Fruit fly (Drosophila melanogaster) whole organism, embryonic: Measurements from ENCODE around the gene CG14219.

Experiments
- BEAF-32 ChIP-seq: fragments of 200-800 bp; sonication (Bioruptor generic); optimal IDR thresholded peaks from 3 replicates; lab custom pipeline; 2017; ENCODE audit warnings: missing biosample characterization, missing genetic modification characterization, mild to moderate bottlenecking, moderate library complexity, missing genetic modification reagents
- CG10321 ChIP-seq: fragments of 200-800 bp; sonication (Bioruptor generic); IDR thresholded peaks from 2 replicates; pipeline ENCODE4 v1.3.6; 2022; ENCODE audit warnings: missing biosample characterization, missing genetic modification characterization
- CG11398 ChIP-seq: fragments of 200-800 bp; sonication (Bioruptor generic); optimal IDR thresholded peaks from 2 replicates; lab custom pipeline; 2016; ENCODE audit warnings: missing biosample characterization, missing genetic modification characterization
- CG1233 ChIP-seq: fragments of 200-800 bp; sonication (Bioruptor generic); optimal IDR thresholded peaks from 4 replicates; lab custom pipeline; 2018; ENCODE audit warnings: missing biosample characterization, mild to moderate bottlenecking, missing genetic modification characterization
- CG13424 ChIP-seq: fragments of 200-800 bp; sonication (Bioruptor generic); optimal IDR thresholded peaks from 2 replicates; lab custom pipeline; 2019; ENCODE audit warnings: missing biosample characterization, mild to moderate bottlenecking, missing genetic modification characterization, moderate library complexity
- CG14050 ChIP-seq: fragments of 200-800 bp; sonication (Bioruptor generic); IDR thresholded peaks from 3 replicates; pipeline ENCODE4 v1.3.6; 2022; ENCODE audit warnings: missing biosample characterization, missing genetic modification characterization
- CG18262 ChIP-seq: fragments of 200-800 bp; optimal IDR thresholded peaks from 3 replicates; lab custom pipeline; 2019; ENCODE audit warnings: missing biosample characterization, mild to moderate bottlenecking, missing genetic modification characterization, moderate library complexity
- CG1832 ChIP-seq: fragments of 200-800 bp; sonication (Bioruptor generic); optimal IDR thresholded peaks from 2 replicates; lab custom pipeline; 2017; ENCODE audit warnings: missing biosample characterization, mild to moderate bottlenecking, missing genetic modification characterization, inconsistent platforms
- CG2120 ChIP-seq: fragments of 200-800 bp; sonication (Bioruptor generic); optimal IDR thresholded peaks from 3 replicates; lab custom pipeline; 2016; ENCODE audit warnings: missing biosample characterization, missing genetic modification characterization
- CG2202 ChIP-seq: fragments of 200-800 bp; sonication (Bioruptor generic); optimal IDR thresholded peaks from 2 replicates; lab custom pipeline; 2018; ENCODE audit warnings: missing biosample characterization, mild to moderate bottlenecking, missing genetic modification characterization
- CG2712 ChIP-seq: fragments of 200-800 bp; optimal IDR thresholded peaks from 3 replicates; lab custom pipeline; 2019; ENCODE audit warnings: missing biosample characterization, mild to moderate bottlenecking, missing genetic modification characterization, moderate library complexity
- CG3838 ChIP-seq: fragments of 200-800 bp; sonication (Bioruptor generic); optimal IDR thresholded peaks from 3 replicates; lab custom pipeline; 2016; ENCODE audit warnings: missing biosample characterization, missing genetic modification characterization
- CG5953 ChIP-seq: fragments of 200-800 bp; sonication (Bioruptor generic); IDR thresholded peaks from 2 replicates; pipeline ENCODE4 v1.3.6; 2022; ENCODE audit warnings: missing biosample characterization, missing genetic modification characterization
- CG6683 ChIP-seq: fragments of 200-800 bp; sonication (Bioruptor generic); optimal IDR thresholded peaks from 2 replicates; lab custom pipeline; 2017; ENCODE audit warnings: missing biosample characterization, mild to moderate bottlenecking, missing genetic modification characterization, missing genetic modification reagents
- CG8924 ChIP-seq: fragments of 200-800 bp; optimal IDR thresholded peaks from 3 replicates; lab custom pipeline; 2019; ENCODE audit warnings: missing biosample characterization, mild to moderate bottlenecking, missing genetic modification characterization, moderate library complexity
- CoRest ChIP-seq: fragments of 200-800 bp; sonication (Bioruptor generic); optimal IDR thresholded peaks from 3 replicates; lab custom pipeline; 2018; ENCODE audit warnings: missing biosample characterization, mild to moderate bottlenecking, missing genetic modification characterization, moderate library complexity
- Dfd ChIP-seq, 2 experiments: fragments of >200 bp; optimal IDR thresholded peaks; 2 replicates each; lab custom pipeline; 2017; ENCODE audit warnings: missing biosample characterization in 2 of 2, missing genetic modification characterization in 2 of 2
- Doc2 ChIP-seq: fragments of 200-800 bp; sonication (Bioruptor generic); IDR thresholded peaks from 2 replicates; pipeline ENCODE4 v1.3.6; 2022; ENCODE audit warnings: missing biosample characterization, missing genetic modification characterization
- Drgx ChIP-seq: fragments of 200-800 bp; sonication (Bioruptor generic); IDR thresholded peaks from 2 replicates; pipeline ENCODE4 v1.3.6; 2022; ENCODE audit warnings: missing biosample characterization, missing genetic modification characterization
- E2f2 ChIP-seq: fragments of 200-800 bp; sonication (Bioruptor generic); IDR thresholded peaks from 2 replicates; pipeline ENCODE4 v1.3.6; 2022; ENCODE audit warnings: missing biosample characterization, missing genetic modification characterization
- HLH4C ChIP-seq: fragments of 200-800 bp; sonication (Bioruptor generic); IDR thresholded peaks from 3 replicates; pipeline ENCODE4 v1.3.6; 2022; ENCODE audit warnings: missing biosample characterization, missing genetic modification characterization; ENCODE audit not compliant: partially characterized antibody
- Hr78 ChIP-seq, 2 experiments: fragments of 200-800 bp in 1 of 2; fragments of >200 bp in 1 of 2; sonication (Bioruptor generic) in 1 of 2; optimal IDR thresholded peaks; 2 replicates each; lab custom pipeline; 2017 to 2019; ENCODE audit warnings: missing biosample characterization in 2 of 2, missing genetic modification characterization in 2 of 2, mild to moderate bottlenecking in 1 of 2, moderate library complexity in 1 of 2
- Jarid2 ChIP-seq: fragments of 200-800 bp; sonication (Bioruptor generic); optimal IDR thresholded peaks from 3 replicates; lab custom pipeline; 2017; ENCODE audit warnings: mild to moderate bottlenecking, missing biosample characterization, missing genetic modification reagents, missing genetic modification characterization
- Med ChIP-seq: fragments of 200-800 bp; sonication (Bioruptor generic); peaks from one replicate; lab custom pipeline; 2016; ENCODE audit warnings: missing biosample characterization, missing genetic modification characterization, mild to moderate bottlenecking, inconsistent platforms, moderate library complexity
- Mrtf ChIP-seq: fragments of 200-800 bp; sonication (Bioruptor generic); IDR thresholded peaks from 3 replicates; pipeline ENCODE4 v1.3.6; 2022; ENCODE audit warnings: missing biosample characterization, missing genetic modification characterization
- Myb ChIP-seq: fragments of 200-800 bp; sonication (Bioruptor generic); optimal IDR thresholded peaks from 2 replicates; lab custom pipeline; 2016; ENCODE audit warnings: missing biosample characterization, missing genetic modification characterization
- Ravus ChIP-seq: fragments of 200-800 bp; sonication (Bioruptor generic); IDR thresholded peaks from 2 replicates; pipeline ENCODE4 v1.3.6; 2022; ENCODE audit warnings: missing biosample characterization, missing genetic modification characterization
- Sry-δ ChIP-seq: fragments of 200-800 bp; sonication (Bioruptor generic); optimal IDR thresholded peaks from 2 replicates; lab custom pipeline; 2016; ENCODE audit warnings: missing biosample characterization, missing genetic modification characterization
- Ssrp ChIP-seq: fragments of 200-800 bp; sonication (Bioruptor generic); optimal IDR thresholded peaks from 2 replicates; lab custom pipeline; 2018; ENCODE audit warnings: missing biosample characterization, mild to moderate bottlenecking, missing genetic modification characterization, moderate library complexity
- Tbp ChIP-seq: fragments of >200 bp; optimal IDR thresholded peaks from 2 replicates; lab custom pipeline; 2018; ENCODE audit warnings: missing biosample characterization, missing genetic modification characterization
- Xrp1 ChIP-seq: fragments of 200-800 bp; sonication (Bioruptor generic); IDR thresholded peaks from 2 replicates; pipeline ENCODE4 v1.3.6; 2022; ENCODE audit warnings: missing biosample characterization, missing genetic modification characterization
- ab ChIP-seq: fragments of 200-800 bp; sonication (Bioruptor generic); optimal IDR thresholded peaks from 2 replicates; lab custom pipeline; 2016; ENCODE audit warnings: missing biosample characterization, missing genetic modification characterization
- amos ChIP-seq: fragments of 200-800 bp; sonication (Bioruptor generic); IDR thresholded peaks from 2 replicates; pipeline ENCODE4 v1.3.6; 2022; ENCODE audit warnings: missing biosample characterization, missing genetic modification characterization; ENCODE audit not compliant: partially characterized antibody
- az2 ChIP-seq: fragments of 200-800 bp; sonication (Bioruptor generic); optimal IDR thresholded peaks from 3 replicates; lab custom pipeline; 2016; ENCODE audit warnings: missing biosample characterization, missing genetic modification characterization
- bowl ChIP-seq: fragments of 200-800 bp; sonication (Bioruptor generic); IDR thresholded peaks from 2 replicates; pipeline ENCODE4 v1.3.6; 2022; ENCODE audit warnings: missing biosample characterization, missing genetic modification characterization
- bsh ChIP-seq, 2 experiments: fragments of 200-800 bp; sonication (Bioruptor generic); optimal IDR thresholded peaks; 2 replicates each; lab custom pipeline; 2017 to 2018; ENCODE audit warnings: mild to moderate bottlenecking in 2 of 2, missing biosample characterization in 2 of 2, missing genetic modification characterization in 2 of 2, moderate library complexity in 1 of 2
- eve ChIP-seq, 2 experiments: fragments of >200 bp; optimal IDR thresholded peaks; 2 replicates each; lab custom pipeline; 2017; ENCODE audit warnings: missing biosample characterization in 2 of 2, missing genetic modification characterization in 2 of 2
- insv ChIP-seq, 2 experiments: fragments of 200-800 bp; sonication (Bioruptor generic); optimal IDR thresholded peaks; 3 replicates each; lab custom pipeline; 2016 to 2018; ENCODE audit warnings: missing biosample characterization in 2 of 2, missing genetic modification characterization in 2 of 2
- jumu ChIP-seq: fragments of 200-800 bp; sonication (Bioruptor generic); optimal IDR thresholded peaks from 3 replicates; lab custom pipeline; 2016; ENCODE audit warnings: missing biosample characterization, missing genetic modification characterization
- odd ChIP-seq: fragments of 200-800 bp; sonication (Bioruptor generic); optimal IDR thresholded peaks from 2 replicates; lab custom pipeline; 2017; ENCODE audit warnings: missing biosample characterization, mild to moderate bottlenecking, missing genetic modification characterization
- peb ChIP-seq: fragments of 200-800 bp; sonication (Bioruptor generic); IDR thresholded peaks from 2 replicates; pipeline ENCODE4 v1.3.6; 2022; ENCODE audit warnings: missing biosample characterization, missing genetic modification characterization
- pita ChIP-seq: fragments of 200-800 bp; sonication (Bioruptor generic); optimal IDR thresholded peaks from 2 replicates; lab custom pipeline; 2017; ENCODE audit warnings: missing biosample characterization, mild to moderate bottlenecking, missing genetic modification characterization
- ranshi ChIP-seq: fragments of 200-800 bp; sonication (Bioruptor generic); IDR thresholded peaks from 2 replicates; pipeline ENCODE4 v1.3.6; 2022; ENCODE audit warnings: missing biosample characterization, missing genetic modification characterization
- sd ChIP-seq: fragments of 200-800 bp; sonication (Bioruptor generic); optimal IDR thresholded peaks from 3 replicates; lab custom pipeline; 2018; ENCODE audit warnings: missing biosample characterization, mild to moderate bottlenecking, missing genetic modification characterization, moderate library complexity
- sima ChIP-seq: fragments of 200-800 bp; sonication (Bioruptor generic); optimal IDR thresholded peaks from 2 replicates; lab custom pipeline; 2016; ENCODE audit warnings: missing biosample characterization, missing genetic modification characterization
- sug ChIP-seq: fragments of 200-800 bp; optimal IDR thresholded peaks from 2 replicates; lab custom pipeline; 2019; ENCODE audit warnings: missing biosample characterization, mild to moderate bottlenecking, missing genetic modification characterization, moderate library complexity
- tgo ChIP-seq: fragments of 200-800 bp; sonication (Bioruptor generic); IDR thresholded peaks from 3 replicates; pipeline ENCODE4 v1.3.6; 2022; ENCODE audit warnings: missing biosample characterization, missing genetic modification characterization
- tx ChIP-seq: fragments of 200-800 bp; sonication (Bioruptor generic); optimal IDR thresholded peaks from 2 replicates; lab custom pipeline; 2016; ENCODE audit warnings: missing biosample characterization, missing genetic modification characterization
- wek ChIP-seq: fragments of 200-800 bp; sonication (Bioruptor generic); optimal IDR thresholded peaks from 3 replicates; lab custom pipeline; 2018; ENCODE audit warnings: missing biosample characterization, mild to moderate bottlenecking, missing genetic modification characterization, moderate library complexity
- zen2 ChIP-seq: fragments of 200-800 bp; sonication (Bioruptor generic); IDR thresholded peaks from 3 replicates; pipeline ENCODE4 v1.3.6; 2022; ENCODE audit warnings: missing biosample characterization, missing genetic modification characterization; ENCODE audit not compliant: partially characterized antibody

Gene CG14219

dm6 chrX:19590070-19590469 lies at the start of gene CG14219:
TSS of gene CG14219 (minus strand) at chrX:19590170.
- TF ChIP-seq Hr78 (GFP tag; optimal IDR thresholded peaks at IDR 0.05; lab: Kevin White, UChicago) (no peak), Mrtf (GFP tag; lab: Robert Waterston, UW) (no peak), bsh (GFP tag; optimal IDR thresholded peaks at IDR 0.05; lab: Kevin White, UChicago) (no peak), amos (GFP tag; lab: Robert Waterston, UW) (no peak), CoRest (no peak), Jarid2 (no peak), Xrp1 (GFP tag; lab: Robert Waterston, UW) (no peak), sug (peak; percentile 41)

- TF ChIP-seq CG3838, result no peak
- no peak for TF ChIP-seq Ravus (GFP tag; lab: Robert Waterston, UW)
- no peak for TF ChIP-seq CG13424 (tag; lab: Kevin White, UChicago)
- TF ChIP-seq CG1832, result no peak
- TF ChIP-seq sd (tag; lab: Kevin White, UChicago), result peak; percentile 18
- TF ChIP-seq CG1233 (GFP tag; lab: Kevin White, UChicago), result no peak
- TF ChIP-seq Sry-δ, result peak; percentile 50
- TF ChIP-seq eve (GFP tag; optimal IDR thresholded peaks at IDR 0.05; lab: Kevin White, UChicago), result no peak
- no peak for TF ChIP-seq wek
- TF ChIP-seq HLH4C (GFP tag; lab: Robert Waterston, UW), result no peak
- TF ChIP-seq CG5953 (GFP tag; lab: Robert Waterston, UW), result no peak
- no peak for TF ChIP-seq bowl (GFP tag; lab: Robert Waterston, UW)
- peak; percentile 14 for TF ChIP-seq Myb
- peak; percentile 58 for TF ChIP-seq BEAF-32
- no peak for TF ChIP-seq CG2712
- TF ChIP-seq CG6683 (GFP tag; lab: Kevin White, UChicago), result no peak
- no peak for TF ChIP-seq peb (GFP tag; lab: Robert Waterston, UW)
- TF ChIP-seq ranshi (GFP tag; lab: Robert Waterston, UW), result no peak
- no peak for TF ChIP-seq az2 (GFP tag; lab: Kevin White, UChicago)
- no peak for TF ChIP-seq CG10321 (GFP tag; lab: Robert Waterston, UW)
- no peak for TF ChIP-seq jumu (GFP tag; lab: Kevin White, UChicago)
- no peak for TF ChIP-seq Dfd (GFP tag; optimal IDR thresholded peaks at IDR 0.05; lab: Kevin White, UChicago)
- no peak for TF ChIP-seq CG14050 (GFP tag; lab: Robert Waterston, UW)
- TF ChIP-seq Tbp (GFP tag; lab: Kevin White, UChicago), result no peak
- TF ChIP-seq odd (GFP tag; lab: Kevin White, UChicago), result no peak
- TF ChIP-seq Drgx (GFP tag; lab: Robert Waterston, UW), result no peak
- TF ChIP-seq Med (GFP tag; lab: Kevin White, UChicago), result no peak
- no peak for TF ChIP-seq Doc2 (GFP tag; lab: Robert Waterston, UW)
- TF ChIP-seq CG18262 (tag; lab: Kevin White, UChicago), result no peak
- no peak for TF ChIP-seq sima
- TF ChIP-seq pita (GFP tag; lab: Kevin White, UChicago), result peak; percentile 79
- no peak for TF ChIP-seq CG2120 (GFP tag; lab: Kevin White, UChicago)
- no peak for TF ChIP-seq CG8924 (tag; lab: Kevin White, UChicago)
- no peak for TF ChIP-seq CG11398 (GFP tag; lab: Kevin White, UChicago)
- no peak for TF ChIP-seq CG2202 (tag; lab: Kevin White, UChicago)
- TF ChIP-seq zen2 (GFP tag; lab: Robert Waterston, UW), result no peak
- no peak for TF ChIP-seq tgo (GFP tag; lab: Robert Waterston, UW)
- no peak for TF ChIP-seq ab (GFP tag; lab: Kevin White, UChicago)
- no peak for TF ChIP-seq insv (GFP tag; optimal IDR thresholded peaks at IDR 0.05; lab: Kevin White, UChicago)
- TF ChIP-seq Ssrp (tag; lab: Kevin White, UChicago), result no peak
- peak; percentile 57 for TF ChIP-seq E2f2
- TF ChIP-seq tx (GFP tag; lab: Kevin White, UChicago), result no peak
Observed at dm6 chrX:19638328-19638940, 48.5 kb upstream of the CG14219 start, which contains the start of gene Rcd-1. TSS of gene Rcd-1 (plus strand) at chrX:19638767.
